Worm (Caenorhabditis elegans) whole organism, L4/young adult: ENCODE measurements around the gene srh-142.

ENCODE experiments used
- W03F9.2 ChIP-seq: fragments of 150-350 bp; optimal IDR thresholded peaks from 2 replicates; lab custom pipeline; 2014; ENCODE audit warnings: missing biosample characterization, missing genetic modification characterization
- dao-5 ChIP-seq: sonication (generic microtip); optimal IDR thresholded peaks from 2 replicates; lab custom pipeline; 2016; ENCODE audit warnings: missing genotype, missing genetic modification characterization, moderate library complexity, missing compliant biosample characterization
- him-1 ChIP-seq: sonication (generic microtip); optimal IDR thresholded peaks from 2 replicates; lab custom pipeline; 2016; ENCODE audit warnings: missing genotype, missing genetic modification reagents, missing genetic modification characterization, missing compliant biosample characterization

DNA sequence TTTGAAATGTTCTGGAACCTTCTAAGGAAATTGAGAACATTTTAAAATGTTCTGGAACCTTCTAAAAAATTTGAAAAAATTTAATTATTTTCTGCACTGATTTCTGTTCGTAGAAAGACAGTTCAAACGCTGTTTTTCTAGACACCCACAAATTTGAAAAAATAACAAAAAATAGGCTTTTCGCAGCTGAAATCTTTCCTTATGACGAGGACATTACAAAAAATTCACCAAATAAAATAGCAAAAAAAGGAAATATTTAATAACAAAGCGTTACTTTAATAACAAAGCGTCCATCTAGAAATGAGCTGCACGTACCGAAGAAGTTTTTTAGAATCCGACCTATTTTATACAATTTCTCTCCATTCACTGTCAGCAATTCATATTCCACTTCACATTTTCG lies 17.1 kb downstream of the srh-142 start, which contains the start of gene srh-141:
- TF ChIP-seq him-1 (tag; lab: Kevin White, UChicago) (no peak), dao-5 (tag; lab: Kevin White, UChicago) (no peak), W03F9.2 (tag; lab: Kevin White, UChicago) (no peak)
